Worm (Caenorhabditis elegans): ENCODE measurements around the gene Y49F6C.7.

- TF ChIP-seq dao-5 (tag; optimal IDR thresholded peaks at IDR 0.05): no peak
- no peak for TF ChIP-seq him-1 (tag; optimal IDR thresholded peaks at IDR 0.05)
- TF ChIP-seq W03F9.2 (tag; optimal IDR thresholded peaks at IDR 0.05): no peak
These were observed 46.5 kb upstream of the Y49F6C.7 start, which contains the start of the genes F18A12.7 and F18A12.2 for ce11 chrII:3414383-3414910.
